Worm (Caenorhabditis elegans) whole organism, L3 larva: ENCODE data around the gene abu-10.

Experiments used
- R02D3.7 ChIP-seq: fragments of 150-350 bp; optimal IDR thresholded peaks from 2 replicates; lab custom pipeline; 2014; ENCODE audit warnings: missing biosample characterization, missing genetic modification characterization
- ZK546.5 ChIP-seq: sonication (generic microtip); optimal IDR thresholded peaks from 2 replicates; lab custom pipeline; 2017; ENCODE audit warnings: missing biosample characterization, missing genetic modification characterization
- ama-1 ChIP-seq: fragments of 150-350 bp; optimal IDR thresholded peaks from 2 replicates; lab custom pipeline; 2018
- ceh-16 ChIP-seq: sonication (generic microtip); optimal IDR thresholded peaks from 2 replicates; lab custom pipeline; 2017; ENCODE audit warnings: missing biosample characterization, missing genetic modification characterization
- ceh-28 ChIP-seq: fragments of 150-350 bp; optimal IDR thresholded peaks from 2 replicates; lab custom pipeline; 2014; ENCODE audit warnings: missing biosample characterization, missing genetic modification reagents, missing genetic modification characterization
- ceh-82 ChIP-seq: fragments of 150-350 bp; optimal IDR thresholded peaks from 2 replicates; lab custom pipeline; 2014; ENCODE audit warnings: missing biosample characterization, missing genetic modification characterization
- daf-12 ChIP-seq: fragments of 150-350 bp; optimal IDR thresholded peaks from 2 replicates; lab custom pipeline; 2014; ENCODE audit warnings: missing biosample characterization, missing genetic modification reagents, missing genetic modification characterization
- egl-27 ChIP-seq: sonication (generic microtip); optimal IDR thresholded peaks from 4 replicates; lab custom pipeline; 2017; ENCODE audit warnings: missing biosample characterization, missing genetic modification reagents, missing genetic modification characterization
- egl-5 ChIP-seq: fragments of 150-350 bp; optimal IDR thresholded peaks from 2 replicates; lab custom pipeline; 2017; ENCODE audit warnings: missing biosample characterization, missing genetic modification reagents, missing genetic modification characterization, inconsistent platforms
- elt-1 ChIP-seq: fragments of 150-350 bp; optimal IDR thresholded peaks from 2 replicates; lab custom pipeline; 2014; ENCODE audit warnings: missing biosample characterization, missing genetic modification characterization
- elt-2 ChIP-seq: sonication (generic microtip); optimal IDR thresholded peaks from 2 replicates; lab custom pipeline; 2016; ENCODE audit warnings: missing genetic modification reagents, mild to moderate bottlenecking, missing genetic modification characterization, missing compliant biosample characterization
- elt-3 ChIP-seq, 3 experiments: fragments of 150-350 bp in 1 of 3; sonication (generic microtip) in 2 of 3; optimal IDR thresholded peaks; 2 replicates in 2 of 3; 4 replicates in 1 of 3; lab custom pipeline; 2014 to 2017; ENCODE audit warnings: missing biosample characterization in 3 of 3, missing genetic modification characterization in 3 of 3
- eor-1 ChIP-seq, 2 experiments: fragments of 150-350 bp; optimal IDR thresholded peaks; 2 replicates each; lab custom pipeline; 2014 to 2018; ENCODE audit warnings: missing biosample characterization in 2 of 2, missing genetic modification characterization in 2 of 2
- fkh-2 ChIP-seq: fragments of 150-350 bp; optimal IDR thresholded peaks from 2 replicates; lab custom pipeline; 2014; ENCODE audit warnings: missing biosample characterization, missing genetic modification reagents, missing genetic modification characterization
- fos-1 ChIP-seq: fragments of 150-350 bp; optimal IDR thresholded peaks from 2 replicates; lab custom pipeline; 2014; ENCODE audit warnings: missing biosample characterization, missing genetic modification characterization
- hmg-11 ChIP-seq: sonication (generic microtip); optimal IDR thresholded peaks from 2 replicates; lab custom pipeline; 2016; ENCODE audit warnings: missing genetic modification characterization, missing compliant biosample characterization
- lin-39 ChIP-seq: fragments of 150-350 bp; optimal IDR thresholded peaks from 2 replicates; lab custom pipeline; 2018; ENCODE audit warnings: missing biosample characterization, missing genetic modification reagents, missing genetic modification characterization
- mml-1 ChIP-seq: fragments of 150-350 bp; sonication (generic microtip); optimal IDR thresholded peaks from 3 replicates; lab custom pipeline; 2014; ENCODE audit warnings: missing biosample characterization, missing genetic modification characterization
- nfya-1 ChIP-seq: sonication (generic microtip); optimal IDR thresholded peaks from 2 replicates; lab custom pipeline; 2017; ENCODE audit warnings: missing genetic modification characterization, mild to moderate bottlenecking, missing compliant biosample characterization, antibody characterized with exemption, moderate library complexity; ENCODE audit not compliant: insufficient read depth
- nhr-11 ChIP-seq: fragments of 150-350 bp; optimal IDR thresholded peaks from 2 replicates; lab custom pipeline; 2014; ENCODE audit warnings: missing biosample characterization, missing genetic modification characterization
- nhr-23 ChIP-seq: fragments of 150-350 bp; optimal IDR thresholded peaks from 2 replicates; lab custom pipeline; 2014; ENCODE audit warnings: missing biosample characterization, missing genetic modification reagents, missing genetic modification characterization
- nhr-237 ChIP-seq: fragments of 150-350 bp; optimal IDR thresholded peaks from 2 replicates; lab custom pipeline; 2014; ENCODE audit warnings: missing biosample characterization, missing genetic modification characterization
- nhr-25 ChIP-seq: sonication (generic microtip); optimal IDR thresholded peaks from 2 replicates; lab custom pipeline; 2017; ENCODE audit warnings: missing biosample characterization, missing genetic modification characterization
- nhr-43 ChIP-seq: sonication (generic microtip); optimal IDR thresholded peaks from 2 replicates; lab custom pipeline; 2016; ENCODE audit warnings: mild to moderate bottlenecking, missing genetic modification characterization, missing compliant biosample characterization; ENCODE audit not compliant: poor library complexity, severe bottlenecking
- nhr-76 ChIP-seq: fragments of 150-350 bp; sonication (generic microtip); optimal IDR thresholded peaks from 5 replicates; lab custom pipeline; 2014; ENCODE audit warnings: missing biosample characterization, missing genetic modification characterization
- nhr-77 ChIP-seq: fragments of 150-350 bp; optimal IDR thresholded peaks from 2 replicates; lab custom pipeline; 2014; ENCODE audit warnings: missing biosample characterization, missing genetic modification characterization
- pha-4 ChIP-seq: fragments of 150-350 bp; optimal IDR thresholded peaks from 2 replicates; lab custom pipeline; 2014; ENCODE audit warnings: missing biosample characterization, missing genetic modification reagents, missing genetic modification characterization
- pqm-1 ChIP-seq: fragments of 150-350 bp; optimal IDR thresholded peaks from 2 replicates; lab custom pipeline; 2017; ENCODE audit warnings: missing biosample characterization, missing genetic modification characterization, inconsistent platforms
- sea-2 ChIP-seq: fragments of 150-350 bp; sonication (generic microtip); optimal IDR thresholded peaks from 4 replicates; lab custom pipeline; 2014; ENCODE audit warnings: missing biosample characterization, missing genetic modification reagents, missing genetic modification characterization
- tbx-2 ChIP-seq: sonication (generic microtip); optimal IDR thresholded peaks from 2 replicates; lab custom pipeline; 2016; ENCODE audit warnings: mild to moderate bottlenecking, missing genetic modification characterization, missing compliant biosample characterization
- unc-62 ChIP-seq: fragments of 150-350 bp; sonication (generic microtip); optimal IDR thresholded peaks from 4 replicates; lab custom pipeline; 2014; ENCODE audit warnings: missing biosample characterization, missing genetic modification reagents, missing genetic modification characterization
- ztf-4 ChIP-seq: fragments of 150-350 bp; optimal IDR thresholded peaks from 2 replicates; lab custom pipeline; 2014; ENCODE audit warnings: missing biosample characterization, missing genetic modification characterization

abu-10 gene

ce11 chrX:3837752-3838159 is 39.8 kb downstream of the abu-10 start:
- peak; percentile 54 for TF ChIP-seq nhr-23 (tag; lab: Kevin White, UChicago)
- no peak for TF ChIP-seq eor-1 (tag; optimal IDR thresholded peaks at IDR 0.05; lab: Kevin White, UChicago)
- TF ChIP-seq mml-1 (tag; lab: Kevin White, UChicago), result no peak
- no peak for TF ChIP-seq ZK546.5 (tag; lab: Kevin White, UChicago)
- peak; percentile 97 for TF ChIP-seq nhr-25 (tag; lab: Kevin White, UChicago)
- TF ChIP-seq nhr-43 (tag; lab: Kevin White, UChicago), result peak; percentile 69
- TF ChIP-seq tbx-2 (tag; lab: Kevin White, UChicago), result peak; percentile 2
- TF ChIP-seq ceh-82 (tag; lab: Kevin White, UChicago), result no peak
- peak; percentile 20 for TF ChIP-seq ceh-28
- TF ChIP-seq elt-1 (tag; lab: Kevin White, UChicago), result peak; percentile 64
- TF ChIP-seq elt-3 (tag; optimal IDR thresholded peaks at IDR 0.05; lab: Kevin White, UChicago), result peak in 1 of 3 experiments; percentile 44
- peak; percentile 15 for TF ChIP-seq ama-1 (lab: Kevin White, UChicago)
- TF ChIP-seq daf-12 (tag; lab: Kevin White, UChicago), result no peak
- TF ChIP-seq R02D3.7, result no peak

ce11 chrX:3838670-3839069 is 40.7 kb downstream of the abu-10 start:
- peak; percentile 63 for TF ChIP-seq nhr-25 (tag; lab: Kevin White, UChicago)
- no peak for TF ChIP-seq ceh-16 (tag; lab: Kevin White, UChicago)
- peak; percentile 41 for TF ChIP-seq ama-1 (lab: Kevin White, UChicago)

- no peak for TF ChIP-seq nhr-77 (tag; lab: Kevin White, UChicago)
- no peak for TF ChIP-seq eor-1 (tag; optimal IDR thresholded peaks at IDR 0.05; lab: Kevin White, UChicago)
- no peak for TF ChIP-seq sea-2
- peak; percentile 37 for TF ChIP-seq nhr-11 (tag; lab: Kevin White, UChicago)
- TF ChIP-seq nhr-43 (tag; lab: Kevin White, UChicago), result peak; percentile 51
- no peak for TF ChIP-seq ceh-82 (tag; lab: Kevin White, UChicago)
- peak; percentile 49 for TF ChIP-seq nfya-1
- no peak for TF ChIP-seq elt-3 (tag; optimal IDR thresholded peaks at IDR 0.05; lab: Kevin White, UChicago)
- TF ChIP-seq egl-5 (tag; lab: Kevin White, UChicago), result peak; percentile 83
- TF ChIP-seq egl-27, result no peak
- TF ChIP-seq R02D3.7, result no peak
- peak; percentile 1 for TF ChIP-seq unc-62 (GFP tag; lab: Kevin White, UChicago)
- TF ChIP-seq nhr-23 (tag; lab: Kevin White, UChicago), result no peak
- TF ChIP-seq tbx-2 (tag; lab: Kevin White, UChicago), result no peak
- TF ChIP-seq fos-1, result no peak
- TF ChIP-seq lin-39 (tag; lab: Kevin White, UChicago), result peak; percentile 58
- no peak for TF ChIP-seq nhr-237 (tag; lab: Kevin White, UChicago)
- TF ChIP-seq hmg-11 (tag; lab: Kevin White, UChicago), result no peak
- TF ChIP-seq, all 47 proteins: peak for 6
These were observed 41.2 kb downstream of the abu-10 start for ce11 chrX:3839172-3839571.

DNA sequence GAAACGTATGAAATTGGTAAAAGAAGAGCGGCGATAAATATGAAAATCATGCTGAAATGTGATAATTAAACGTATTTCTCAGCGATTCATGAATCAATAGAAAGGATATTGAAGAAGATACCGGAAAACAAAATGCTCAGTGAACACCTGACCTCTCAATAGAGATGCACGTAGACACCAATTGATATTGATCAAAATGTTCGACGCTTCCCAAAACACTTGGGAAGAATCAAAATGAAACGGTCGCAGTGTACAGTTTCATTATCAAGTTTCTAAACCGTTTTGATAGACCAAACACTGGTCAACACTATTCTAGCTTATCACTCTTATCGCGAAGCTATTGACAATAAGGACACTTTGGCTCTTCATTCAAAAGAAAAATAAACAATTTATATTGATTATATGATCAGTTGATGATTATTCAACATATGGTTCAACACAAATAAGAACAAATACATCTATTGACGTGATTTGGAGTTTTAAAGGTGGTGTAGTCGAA is 44.5 kb downstream of the abu-10 start, which contains the start of gene ttr-48:
Gene ttr-48, minus strand, starts transcription at position 51 of the 499 bp plus-strand sequence.
- TF ChIP-seq ama-1 (lab: Kevin White, UChicago) (no peak), pha-4 (peak; percentile 94), fkh-2 (tag; lab: Kevin White, UChicago) (no peak), nhr-76 (tag; lab: Kevin White, UChicago) (no peak), elt-1 (tag; lab: Kevin White, UChicago) (no peak), unc-62 (GFP tag; lab: Kevin White, UChicago) (no peak), elt-2 (peak; percentile 88), ztf-4 (tag; lab: Kevin White, UChicago) (no peak), pqm-1 (tag; lab: Kevin White, UChicago) (peak; percentile 92), daf-12 (tag; lab: Kevin White, UChicago) (no peak)
